Worm (Caenorhabditis elegans): Measurements from ENCODE around the gene Y42H9AR.1.

ce11 chrIV:8091539-8091938, 21.7 kb upstream of the Y42H9AR.1 start:
- TF ChIP-seq dao-5 (tag; optimal IDR thresholded peaks at IDR 0.05) (no peak), W03F9.2 (tag; optimal IDR thresholded peaks at IDR 0.05) (no peak)
